Worm (Caenorhabditis elegans) whole organism, L4 larva: ENCODE results near the gene fbxa-151.

Source experiments
- ceh-82 ChIP-seq: sonication (generic microtip); optimal IDR thresholded peaks from 2 replicates; lab custom pipeline; 2017; ENCODE audit warnings: missing biosample characterization, missing genetic modification characterization
- egl-27 ChIP-seq: sonication (generic microtip); optimal IDR thresholded peaks from 3 replicates; lab custom pipeline; 2017; ENCODE audit warnings: missing biosample characterization, missing genetic modification reagents, missing genetic modification characterization
- fkh-10 ChIP-seq: fragments of 150-350 bp; optimal IDR thresholded peaks from 2 replicates; lab custom pipeline; 2014; ENCODE audit warnings: missing biosample characterization, missing genetic modification reagents, missing genetic modification characterization
- lim-7 ChIP-seq: fragments of 200-800 bp; sonication (Bioruptor generic); IDR thresholded peaks from 2 replicates; pipeline ENCODE4 v1.3.6; 2022; ENCODE audit warnings: missing genetic modification characterization, missing compliant biosample characterization
- lin-13 ChIP-seq: fragments of 150-350 bp; optimal IDR thresholded peaks from 2 replicates; lab custom pipeline; 2014; ENCODE audit warnings: missing biosample characterization, missing genetic modification reagents, missing genetic modification characterization
- lir-3 ChIP-seq: sonication (generic microtip); optimal IDR thresholded peaks from 2 replicates; lab custom pipeline; 2016; ENCODE audit warnings: mild to moderate bottlenecking, missing genetic modification characterization, missing compliant biosample characterization
- lsy-2 ChIP-seq, 2 experiments: fragments of 150-350 bp in 1 of 2; sonication (generic microtip) in 1 of 2; optimal IDR thresholded peaks; 2 replicates each; lab custom pipeline; 2014 to 2017; ENCODE audit warnings: missing biosample characterization in 2 of 2, missing genetic modification characterization in 2 of 2
- madf-5 ChIP-seq, 2 experiments: fragments of 200-800 bp; sonication (Bioruptor generic); IDR thresholded peaks; 2 replicates each; pipeline ENCODE4 v1.3.6; 2022; ENCODE audit warnings: missing compliant biosample characterization in 2 of 2, missing genetic modification characterization in 2 of 2
- mep-1 ChIP-seq: fragments of 150-350 bp; sonication (generic microtip); optimal IDR thresholded peaks from 3 replicates; lab custom pipeline; 2014; ENCODE audit warnings: missing biosample characterization, missing genetic modification characterization
- nhr-11 ChIP-seq: fragments of 150-350 bp; optimal IDR thresholded peaks from 2 replicates; lab custom pipeline; 2014; ENCODE audit warnings: missing biosample characterization, missing genetic modification characterization
- nhr-28 ChIP-seq: fragments of 150-350 bp; optimal IDR thresholded peaks from 2 replicates; lab custom pipeline; 2014; ENCODE audit warnings: missing biosample characterization, missing genetic modification characterization
- pqm-1 ChIP-seq: sonication (generic microtip); optimal IDR thresholded peaks from 2 replicates; lab custom pipeline; 2017; ENCODE audit warnings: missing biosample characterization, missing genetic modification characterization
- unc-62 ChIP-seq, 3 experiments: fragments of 150-350 bp in 1 of 3; sonication (generic microtip); optimal IDR thresholded peaks in 2 of 3; peaks in 1 of 3; 1 replicate in 1 of 3; 2 replicates in 2 of 3; lab custom pipeline; 2014 to 2017; ENCODE audit warnings: missing biosample characterization in 3 of 3, missing genetic modification characterization in 3 of 3, missing genetic modification reagents in 3 of 3, missing genotype in 1 of 3
- zip-2 ChIP-seq: fragments of 150-350 bp; optimal IDR thresholded peaks from 2 replicates; lab custom pipeline; 2014; ENCODE audit warnings: missing biosample characterization, missing genetic modification characterization

DNA sequence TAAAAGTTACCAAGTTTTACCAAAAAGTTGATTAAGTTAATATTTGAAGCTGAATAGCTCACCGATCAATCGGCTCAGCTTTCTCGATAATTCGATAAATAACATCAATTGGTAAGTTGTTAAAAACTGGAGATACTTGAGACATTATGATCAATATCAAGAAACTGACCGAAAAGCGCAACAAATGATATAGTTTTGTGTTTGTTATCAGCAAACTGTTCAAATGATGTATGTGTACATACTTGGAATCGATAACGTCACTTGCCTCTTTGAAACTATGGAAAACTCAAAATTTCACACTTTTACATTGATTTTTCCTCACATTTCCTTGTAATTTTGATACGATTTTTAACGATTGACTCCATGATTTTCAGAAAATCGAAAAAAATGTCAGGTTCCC, 48.3 kb upstream of the fbxa-151 start, which contains the start of the genes fbxa-80 and fbxa-19:
- TF ChIP-seq pqm-1 (tag; lab: Kevin White, UChicago) (peak; percentile 80), fkh-10 (GFP tag; lab: Kevin White, UChicago) (no peak), nhr-28 (tag; lab: Kevin White, UChicago) (peak; percentile 77), zip-2 (tag; lab: Kevin White, UChicago) (no peak), nhr-11 (no peak), lsy-2 (tag; optimal IDR thresholded peaks at IDR 0.05; lab: Kevin White, UChicago) (no peak), ceh-82 (tag; lab: Kevin White, UChicago) (no peak), mep-1 (tag; lab: Kevin White, UChicago) (no peak), lir-3 (tag; lab: Kevin White, UChicago) (no peak), lim-7 (GFP tag; lab: Robert Waterston, UW) (no peak), unc-62 (GFP tag; optimal IDR thresholded peaks at IDR 0.05 in 1 of 2; lab: Kevin White, UChicago) (no peak), unc-62 (tag; optimal IDR thresholded peaks at IDR 0.05; lab: Kevin White, UChicago) (no peak), lin-13 (GFP tag; lab: Kevin White, UChicago) (no peak), madf-5 (GFP tag; IDR thresholded peaks at IDR 0.05; lab: Robert Waterston, UW) (no peak), egl-27 (no peak)
